Fruit fly (Drosophila melanogaster) whole organism, prepupa: ENCODE measurements around the gene bam.

Experiments used
- CG16779 ChIP-seq: fragments of 200-800 bp; sonication (Bioruptor generic); optimal IDR thresholded peaks from 3 replicates; lab custom pipeline; 2017; ENCODE audit warnings: missing biosample characterization, mild to moderate bottlenecking, missing genetic modification characterization
- OdsH ChIP-seq: fragments of 200-800 bp; sonication (Bioruptor generic); optimal IDR thresholded peaks from 3 replicates; lab custom pipeline; 2016; ENCODE audit warnings: missing biosample characterization, missing genetic modification characterization
- topi ChIP-seq: fragments of 200-800 bp; sonication (Bioruptor generic); optimal IDR thresholded peaks from 3 replicates; lab custom pipeline; 2016; ENCODE audit warnings: missing biosample characterization, missing genetic modification characterization

DNA sequence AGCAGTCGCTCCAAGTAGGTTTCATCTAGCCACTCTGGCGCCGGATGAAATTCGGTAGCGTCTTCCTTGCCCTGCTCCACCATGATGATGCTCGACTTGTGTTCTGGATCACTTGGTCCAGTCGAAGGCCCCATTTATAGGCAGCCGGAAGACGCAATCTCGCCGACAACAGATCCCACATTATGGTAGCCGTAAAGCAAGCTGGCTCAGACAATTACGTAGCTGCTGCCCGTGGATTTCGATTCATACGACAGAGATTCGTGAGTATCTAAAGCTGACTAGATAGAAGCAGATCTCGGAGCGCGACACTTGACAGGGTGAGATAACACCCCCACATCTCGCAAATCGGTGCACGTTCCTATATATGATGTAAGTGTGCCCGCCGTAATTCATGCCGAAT, 32.2 kb upstream of the bam start, which contains the start of gene CG10513:
- TF ChIP-seq CG16779 (tag; lab: Kevin White, UChicago) (no peak), OdsH (GFP tag; lab: Kevin White, UChicago) (no peak), topi (GFP tag; lab: Kevin White, UChicago) (no peak)
